Worm (Caenorhabditis elegans): ENCODE data around the gene ergi-1.
A peak's percentile ranks its signal among the peaks of the same experiment; 100 is the strongest.

The ergi-1 gene

DNA sequence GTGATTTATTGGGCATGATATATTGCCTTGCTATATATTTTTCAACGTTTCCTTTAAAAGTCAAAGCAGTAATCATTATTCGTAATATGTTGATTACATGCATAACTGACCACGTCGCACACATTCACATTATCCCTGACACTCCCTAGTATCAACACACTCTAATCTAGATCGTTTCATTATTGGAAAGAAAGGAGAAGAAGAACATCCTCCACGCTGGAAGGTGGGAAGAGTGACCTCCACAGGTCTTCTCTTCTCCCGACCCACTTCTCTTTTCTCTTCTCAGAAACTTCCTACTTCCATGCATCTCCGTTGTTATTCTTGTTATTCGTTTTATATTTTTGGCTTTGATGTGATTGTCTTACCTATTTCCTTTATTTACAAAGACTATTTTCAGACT lies 39.0 kb upstream of the ergi-1 start, which contains the start of gene txdc-12.2:
TSS of gene txdc-12.2 (plus strand) at position 396 of the 400 bp plus-strand sequence.
- no peak for TF ChIP-seq nhr-12 (tag; optimal IDR thresholded peaks at IDR 0.05)
- TF ChIP-seq pha-4 (tag; optimal IDR thresholded peaks at IDR 0.05) = no peak
- peak; percentile 59 for TF ChIP-seq nhr-25 (tag; optimal IDR thresholded peaks at IDR 0.05)
- peak; percentile 87 for TF ChIP-seq nhr-23 (tag; optimal IDR thresholded peaks at IDR 0.05)
- peak; percentile 20 for TF ChIP-seq egl-5 (tag; optimal IDR thresholded peaks at IDR 0.05)

DNA sequence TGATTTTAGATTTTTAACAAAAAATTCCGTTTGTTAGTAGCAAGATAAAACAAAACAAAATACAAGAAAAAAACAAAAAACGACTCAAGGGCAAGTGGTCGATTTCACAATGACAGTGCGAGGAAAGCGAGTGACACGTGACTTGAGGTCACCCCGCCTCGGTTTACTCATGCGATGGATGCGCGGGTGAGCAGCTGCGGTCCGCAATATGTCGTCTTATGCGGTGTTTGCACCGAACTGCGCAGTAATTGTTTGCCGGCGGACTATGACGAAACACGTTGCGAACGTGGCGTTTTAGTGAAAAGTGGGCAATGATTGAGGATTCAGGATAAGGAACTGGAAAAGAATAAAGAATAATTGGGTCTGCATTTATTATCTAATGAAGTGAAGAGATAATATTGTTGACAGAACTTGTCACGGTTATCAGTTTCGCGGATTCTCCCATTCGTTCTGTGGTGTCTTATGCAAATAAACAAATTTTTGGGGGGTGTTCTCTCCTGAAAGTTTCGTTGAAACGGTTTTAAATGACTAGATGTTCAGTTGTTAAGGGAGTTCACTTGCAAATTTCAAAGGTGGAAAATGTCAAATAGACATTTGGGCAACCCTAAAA lies 36.4 kb upstream of the ergi-1 start:
- TF ChIP-seq fos-1 (tag; optimal IDR thresholded peaks at IDR 0.05) (no peak), skn-1 (tag; optimal IDR thresholded peaks at IDR 0.05) (peak; percentile 41), unc-62 (GFP tag; optimal IDR thresholded peaks at IDR 0.05) (no peak), egl-5 (tag; optimal IDR thresholded peaks at IDR 0.05) (no peak), eor-1 (tag; optimal IDR thresholded peaks at IDR 0.05) (no peak), lsy-12 (tag; optimal IDR thresholded peaks at IDR 0.05) (peak; percentile 66), lin-39 (tag; optimal IDR thresholded peaks at IDR 0.05) (peak; percentile 77), elt-1 (tag; optimal IDR thresholded peaks at IDR 0.05) (peak; percentile 38), ceh-82 (tag; optimal IDR thresholded peaks at IDR 0.05) (no peak), ZK546.5 (tag; optimal IDR thresholded peaks at IDR 0.05) (no peak), nhr-25 (tag; optimal IDR thresholded peaks at IDR 0.05) (peak; percentile 88), mml-1 (tag; optimal IDR thresholded peaks at IDR 0.05) (no peak), aly-2 (tag; optimal IDR thresholded peaks at IDR 0.05) (no peak), nhr-11 (tag; optimal IDR thresholded peaks at IDR 0.05) (no peak), jun-1 (tag; optimal IDR thresholded peaks at IDR 0.05) (peak; percentile 39), hmg-11 (tag; optimal IDR thresholded peaks at IDR 0.05) (peak; percentile 81), R02D3.7 (tag; optimal IDR thresholded peaks at IDR 0.05) (no peak), ztf-11 (tag; optimal IDR thresholded peaks at IDR 0.05) (no peak), nfya-1 (tag; optimal IDR thresholded peaks at IDR 0.05; ENCODE audit: insufficient read depth) (peak; percentile 72), nhr-23 (tag; optimal IDR thresholded peaks at IDR 0.05) (peak; percentile 71), mdl-1 (tag; optimal IDR thresholded peaks at IDR 0.05) (peak; percentile 55), nhr-12 (tag; optimal IDR thresholded peaks at IDR 0.05) (no peak), fkh-10 (GFP tag; optimal IDR thresholded peaks at IDR 0.05) (no peak), nhr-77 (tag; optimal IDR thresholded peaks at IDR 0.05) (no peak), elt-2 (tag; optimal IDR thresholded peaks at IDR 0.05) (peak; percentile 68), nhr-67 (tag; optimal IDR thresholded peaks at IDR 0.05) (no peak), ztf-4 (tag; optimal IDR thresholded peaks at IDR 0.05) (no peak), fkh-2 (tag; optimal IDR thresholded peaks at IDR 0.05) (no peak), tbx-2 (tag; optimal IDR thresholded peaks at IDR 0.05) (peak; percentile 26), ama-1 (optimal IDR thresholded peaks at IDR 0.05) (no peak), daf-12 (tag; optimal IDR thresholded peaks at IDR 0.05) (no peak), unc-39 (tag; optimal IDR thresholded peaks at IDR 0.05) (no peak), elt-3 (tag; optimal IDR thresholded peaks at IDR 0.05) (no peak), nhr-43 (tag; optimal IDR thresholded peaks at IDR 0.05; ENCODE audit: poor library complexity, severe bottlenecking) (peak; percentile 24), ceh-16 (tag; optimal IDR thresholded peaks at IDR 0.05) (no peak), pqm-1 (tag; optimal IDR thresholded peaks at IDR 0.05) (peak; percentile 4), nhr-76 (tag; optimal IDR thresholded peaks at IDR 0.05) (no peak), zag-1 (tag; optimal IDR thresholded peaks at IDR 0.05) (no peak), pha-4 (tag; optimal IDR thresholded peaks at IDR 0.05) (peak; percentile 69), snpc-4 (tag; optimal IDR thresholded peaks at IDR 0.05) (peak; percentile 10), ceh-28 (tag; optimal IDR thresholded peaks at IDR 0.05) (no peak), ceh-9 (tag; optimal IDR thresholded peaks at IDR 0.05) (no peak), sea-2 (GFP tag; optimal IDR thresholded peaks at IDR 0.05) (no peak), nhr-28 (tag; optimal IDR thresholded peaks at IDR 0.05) (no peak), lin-15B (tag; optimal IDR thresholded peaks at IDR 0.05) (peak; percentile 26), nhr-237 (tag; optimal IDR thresholded peaks at IDR 0.05) (no peak), egl-27 (tag; optimal IDR thresholded peaks at IDR 0.05) (no peak)

All from whole organism, L3 larva.